Worm (Caenorhabditis elegans) whole organism, L1 larva: ENCODE measurements around the gene F56D6.11.

Experiments
- fkh-10 ChIP-seq: sonication (generic microtip); optimal IDR thresholded peaks from 2 replicates; lab custom pipeline; 2017; ENCODE audit warnings: missing biosample characterization, missing genetic modification reagents, missing genetic modification characterization
- mdl-1 ChIP-seq, 2 experiments: fragments of 150-350 bp; optimal IDR thresholded peaks; 2 replicates each; lab custom pipeline; 2014 to 2017; ENCODE audit warnings: missing biosample characterization in 2 of 2, missing genetic modification characterization in 2 of 2, inconsistent platforms in 1 of 2
- nhr-12 ChIP-seq: sonication (generic microtip); optimal IDR thresholded peaks from 2 replicates; lab custom pipeline; 2017; ENCODE audit warnings: missing biosample characterization, missing genetic modification characterization
- pqm-1 ChIP-seq: sonication (generic microtip); optimal IDR thresholded peaks from 3 replicates; lab custom pipeline; 2017; ENCODE audit warnings: missing biosample characterization, missing genetic modification characterization

ce11 chrIV:3873706-3874105, 32.6 kb downstream of the F56D6.11 start, which contains the start of gene F37C4.5:
- TF ChIP-seq nhr-12 (tag; lab: Kevin White, UChicago) (no peak), mdl-1 (tag; optimal IDR thresholded peaks at IDR 0.05; lab: Kevin White, UChicago) (no peak), fkh-10 (GFP tag; lab: Kevin White, UChicago) (no peak), pqm-1 (tag; lab: Kevin White, UChicago) (no peak)
